Fruit fly (Drosophila melanogaster) whole organism, embryonic: ENCODE data around the gene CG12594.

Source experiments
- B-H2 ChIP-seq: fragments of 200-800 bp; sonication (Bioruptor generic); optimal IDR thresholded peaks from 2 replicates; lab custom pipeline; 2018; ENCODE audit warnings: missing biosample characterization, mild to moderate bottlenecking, missing genetic modification characterization
- BEAF-32 ChIP-seq: fragments of 200-800 bp; sonication (Bioruptor generic); optimal IDR thresholded peaks from 3 replicates; lab custom pipeline; 2017; ENCODE audit warnings: missing biosample characterization, missing genetic modification characterization, mild to moderate bottlenecking, moderate library complexity, missing genetic modification reagents
- Blimp-1 ChIP-seq: fragments of 200-800 bp; sonication (Bioruptor generic); optimal IDR thresholded peaks from 3 replicates; lab custom pipeline; 2018; ENCODE audit warnings: missing biosample characterization, missing genetic modification characterization, mild to moderate bottlenecking, moderate library complexity, missing genetic modification reagents
- C15 ChIP-seq: fragments of 200-800 bp; sonication (Bioruptor generic); IDR thresholded peaks from 3 replicates; pipeline ENCODE4 v1.3.6; 2022; ENCODE audit warnings: missing biosample characterization, missing genetic modification characterization
- CG10431 ChIP-seq: fragments of 200-800 bp; sonication (Bioruptor generic); optimal IDR thresholded peaks from 3 replicates; lab custom pipeline; 2018; ENCODE audit warnings: missing biosample characterization, mild to moderate bottlenecking, missing genetic modification characterization
- CG11456 ChIP-seq: fragments of 200-800 bp; sonication (Bioruptor generic); IDR thresholded peaks from 3 replicates; pipeline ENCODE4 v1.3.6; 2022; ENCODE audit warnings: missing biosample characterization, missing genetic modification characterization
- CG12104 ChIP-seq: fragments of 200-800 bp; sonication (Bioruptor generic); optimal IDR thresholded peaks from 3 replicates; lab custom pipeline; 2016; ENCODE audit warnings: missing biosample characterization, missing genetic modification characterization
- CG13123 ChIP-seq: fragments of 200-800 bp; sonication (Bioruptor generic); optimal IDR thresholded peaks from 2 replicates; lab custom pipeline; 2016; ENCODE audit warnings: missing biosample characterization, missing genetic modification characterization
- CG15601 ChIP-seq: fragments of 200-800 bp; sonication (Bioruptor generic); optimal IDR thresholded peaks from 3 replicates; lab custom pipeline; 2019; ENCODE audit warnings: missing biosample characterization, mild to moderate bottlenecking, missing genetic modification characterization, moderate library complexity
- CG3163 ChIP-seq: fragments of 200-800 bp; sonication (Bioruptor generic); optimal IDR thresholded peaks from 3 replicates; lab custom pipeline; 2016; ENCODE audit warnings: missing biosample characterization, missing genetic modification characterization
- CG4820 ChIP-seq: fragments of 200-800 bp; sonication (Bioruptor generic); optimal IDR thresholded peaks from 3 replicates; lab custom pipeline; 2016; ENCODE audit warnings: missing biosample characterization, missing genetic modification characterization
- CG6791 ChIP-seq: fragments of 200-800 bp; sonication (Bioruptor generic); IDR thresholded peaks from 3 replicates; pipeline ENCODE4 v1.3.6; 2022; ENCODE audit warnings: missing biosample characterization, missing genetic modification characterization; ENCODE audit not compliant: partially characterized antibody
- CG8290 ChIP-seq, 3 experiments: fragments of 200-800 bp; sonication (Bioruptor generic); optimal IDR thresholded peaks; 2 replicates each; lab custom pipeline; 2016 to 2019; ENCODE audit warnings: missing biosample characterization in 3 of 3, missing genetic modification characterization in 3 of 3, mild to moderate bottlenecking in 2 of 3, moderate library complexity in 1 of 3
- CG8359 ChIP-seq: fragments of 200-800 bp; sonication (Bioruptor generic); optimal IDR thresholded peaks from 2 replicates; lab custom pipeline; 2017; ENCODE audit warnings: missing biosample characterization, mild to moderate bottlenecking, missing genetic modification characterization, borderline replicate concordance
- Dp ChIP-seq: fragments of 200-800 bp; sonication (Bioruptor generic); optimal IDR thresholded peaks from 2 replicates; lab custom pipeline; 2018; ENCODE audit warnings: missing biosample characterization, mild to moderate bottlenecking, missing genetic modification characterization, moderate library complexity
- E2f2 ChIP-seq: fragments of 200-800 bp; sonication (Bioruptor generic); IDR thresholded peaks from 2 replicates; pipeline ENCODE4 v1.3.6; 2022; ENCODE audit warnings: missing biosample characterization, missing genetic modification characterization
- Elba2 ChIP-seq: fragments of 200-800 bp; sonication (Bioruptor generic); optimal IDR thresholded peaks from 3 replicates; lab custom pipeline; 2016; ENCODE audit warnings: missing biosample characterization, missing genetic modification characterization
- H2.0 ChIP-seq: fragments of 200-800 bp; sonication (Bioruptor generic); IDR thresholded peaks from 2 replicates; pipeline ENCODE4 v1.3.6; 2022; ENCODE audit warnings: missing biosample characterization, missing genetic modification characterization
- HLHmδ ChIP-seq: fragments of 200-800 bp; sonication (Bioruptor generic); optimal IDR thresholded peaks from 2 replicates; lab custom pipeline; 2018; ENCODE audit warnings: missing biosample characterization, mild to moderate bottlenecking, missing genetic modification characterization, moderate library complexity
- Hmx ChIP-seq: fragments of 200-800 bp; sonication (Bioruptor generic); optimal IDR thresholded peaks from 2 replicates; lab custom pipeline; 2016; ENCODE audit warnings: missing biosample characterization, missing genetic modification characterization
- Kr ChIP-seq: fragments of 200-800 bp; sonication (Bioruptor generic); optimal IDR thresholded peaks from 2 replicates; lab custom pipeline; 2017; ENCODE audit warnings: missing biosample characterization, mild to moderate bottlenecking, missing genetic modification characterization
- MTF-1 ChIP-seq: fragments of 200-800 bp; sonication (Bioruptor generic); optimal IDR thresholded peaks from 2 replicates; lab custom pipeline; 2018; ENCODE audit warnings: missing biosample characterization, mild to moderate bottlenecking, missing genetic modification characterization, borderline replicate concordance
- Med ChIP-seq: fragments of 200-800 bp; sonication (Bioruptor generic); peaks from one replicate; lab custom pipeline; 2016; ENCODE audit warnings: missing biosample characterization, missing genetic modification characterization, mild to moderate bottlenecking, inconsistent platforms, moderate library complexity
- NC2α ChIP-seq: fragments of 200-800 bp; sonication (Bioruptor generic); optimal IDR thresholded peaks from 2 replicates; lab custom pipeline; 2016; ENCODE audit warnings: missing biosample characterization, missing genetic modification characterization
- Oaz ChIP-seq: fragments of 200-800 bp; sonication (Bioruptor generic); IDR thresholded peaks from 2 replicates; pipeline ENCODE4 v1.3.6; 2022; ENCODE audit warnings: missing biosample characterization, missing genetic modification characterization
- Stat92E ChIP-seq, 3 experiments: fragments of >200 bp in 2 of 3; fragments of 200-800 bp in 1 of 3; sonication (Bioruptor generic) in 1 of 3; optimal IDR thresholded peaks; 2 replicates each; lab custom pipeline; 2017 to 2019; ENCODE audit warnings: missing biosample characterization in 3 of 3, missing genetic modification characterization in 3 of 3, mild to moderate bottlenecking in 1 of 3, moderate library complexity in 1 of 3
- Trl ChIP-seq, 3 experiments: fragments of >200 bp in 2 of 3; fragments of 200-800 bp in 1 of 3; sonication (Bioruptor generic) in 1 of 3; optimal IDR thresholded peaks; 2 replicates in 1 of 3; 3 replicates in 2 of 3; lab custom pipeline; 2016 to 2017; ENCODE audit warnings: missing biosample characterization in 1 of 3, missing genetic modification characterization in 1 of 3
- ab ChIP-seq: fragments of 200-800 bp; sonication (Bioruptor generic); optimal IDR thresholded peaks from 2 replicates; lab custom pipeline; 2016; ENCODE audit warnings: missing biosample characterization, missing genetic modification characterization
- abd-A ChIP-seq: fragments of 200-800 bp; sonication (Bioruptor generic); optimal IDR thresholded peaks from 3 replicates; lab custom pipeline; 2019; ENCODE audit warnings: missing biosample characterization, mild to moderate bottlenecking, missing genetic modification characterization, moderate library complexity
- chn ChIP-seq: fragments of 200-800 bp; sonication (Bioruptor generic); optimal IDR thresholded peaks from 2 replicates; lab custom pipeline; 2016; ENCODE audit warnings: missing biosample characterization, missing genetic modification characterization
- emc ChIP-seq: fragments of 200-800 bp; sonication (Bioruptor generic); optimal IDR thresholded peaks from 2 replicates; lab custom pipeline; 2016; ENCODE audit warnings: missing biosample characterization, missing genetic modification characterization
- fd64A ChIP-seq: fragments of 200-800 bp; sonication (Bioruptor generic); optimal IDR thresholded peaks from 3 replicates; lab custom pipeline; 2018; ENCODE audit warnings: missing biosample characterization, mild to moderate bottlenecking, missing genetic modification characterization
- ftz-f1 ChIP-seq: fragments of 200-800 bp; sonication (Bioruptor generic); optimal IDR thresholded peaks from 2 replicates; lab custom pipeline; 2016; ENCODE audit warnings: missing biosample characterization, missing genetic modification characterization
- gcm ChIP-seq: fragments of 200-800 bp; sonication (Bioruptor generic); optimal IDR thresholded peaks from 2 replicates; lab custom pipeline; 2019; ENCODE audit warnings: missing biosample characterization, mild to moderate bottlenecking, missing genetic modification characterization, moderate library complexity
- hbn ChIP-seq: fragments of 200-800 bp; sonication (Bioruptor generic); IDR thresholded peaks from 2 replicates; pipeline ENCODE4 v1.3.6; 2022; ENCODE audit warnings: missing biosample characterization, missing genetic modification characterization; ENCODE audit not compliant: partially characterized antibody
- kah ChIP-seq: fragments of 200-800 bp; sonication (Bioruptor generic); optimal IDR thresholded peaks from 2 replicates; lab custom pipeline; 2018; ENCODE audit warnings: missing biosample characterization, mild to moderate bottlenecking, missing genetic modification characterization
- mirr ChIP-seq: fragments of 200-800 bp; sonication (Bioruptor generic); optimal IDR thresholded peaks from 3 replicates; lab custom pipeline; 2018; ENCODE audit warnings: missing biosample characterization, mild to moderate bottlenecking, missing genetic modification characterization
- org-1 ChIP-seq: fragments of 200-800 bp; sonication (Bioruptor generic); optimal IDR thresholded peaks from 2 replicates; lab custom pipeline; 2017; ENCODE audit warnings: missing biosample characterization, missing genetic modification characterization
- ranshi ChIP-seq: fragments of 200-800 bp; sonication (Bioruptor generic); IDR thresholded peaks from 2 replicates; pipeline ENCODE4 v1.3.6; 2022; ENCODE audit warnings: missing biosample characterization, missing genetic modification characterization
- sens-2 ChIP-seq: fragments of 200-800 bp; sonication (Bioruptor generic); IDR thresholded peaks from 2 replicates; pipeline ENCODE4 v1.3.6; 2022; ENCODE audit warnings: missing biosample characterization, missing genetic modification characterization
- sna ChIP-seq: fragments of 200-800 bp; sonication (Bioruptor generic); IDR thresholded peaks from 2 replicates; pipeline ENCODE4 v1.3.6; 2022; ENCODE audit warnings: missing biosample characterization, missing genetic modification characterization; ENCODE audit not compliant: partially characterized antibody
- tap ChIP-seq: fragments of 200-800 bp; optimal IDR thresholded peaks from 3 replicates; lab custom pipeline; 2019; ENCODE audit warnings: missing biosample characterization, mild to moderate bottlenecking, missing genetic modification characterization, moderate library complexity
- tgo ChIP-seq: fragments of 200-800 bp; sonication (Bioruptor generic); IDR thresholded peaks from 3 replicates; pipeline ENCODE4 v1.3.6; 2022; ENCODE audit warnings: missing biosample characterization, missing genetic modification characterization
- twi ChIP-seq: fragments of 200-800 bp; optimal IDR thresholded peaks from 2 replicates; lab custom pipeline; 2019; ENCODE audit warnings: missing biosample characterization, mild to moderate bottlenecking, missing genetic modification characterization, moderate library complexity
- yki ChIP-seq: fragments of >200 bp; optimal IDR thresholded peaks from 3 replicates; lab custom pipeline; 2018
- zf30C ChIP-seq: fragments of 200-800 bp; sonication (Bioruptor generic); optimal IDR thresholded peaks from 3 replicates; lab custom pipeline; 2018; ENCODE audit warnings: missing biosample characterization, mild to moderate bottlenecking, missing genetic modification characterization

The CG12594 gene

dm6 chr3R:11759971-11760370 lies 38.4 kb downstream of the CG12594 start:
- TF ChIP-seq gcm (GFP tag; lab: Kevin White, UChicago) (no peak), mirr (GFP tag; lab: Kevin White, UChicago) (no peak), B-H2 (GFP tag; lab: Kevin White, UChicago) (peak; percentile 39), E2f2 (GFP tag; lab: Robert Waterston, UW) (no peak), CG10431 (GFP tag; lab: Kevin White, UChicago) (no peak), HLHmδ (GFP tag; lab: Kevin White, UChicago) (peak; percentile 14), CG15601 (no peak), BEAF-32 (GFP tag; lab: Kevin White, UChicago) (no peak), Kr (GFP tag; lab: Kevin White, UChicago) (no peak), CG4820 (GFP tag; lab: Kevin White, UChicago) (no peak), CG12104 (no peak), CG6791 (GFP tag; lab: Robert Waterston, UW) (no peak), fd64A (GFP tag; lab: Kevin White, UChicago) (no peak), Oaz (GFP tag; lab: Robert Waterston, UW) (no peak), kah (GFP tag; lab: Kevin White, UChicago) (no peak), Elba2 (GFP tag; lab: Kevin White, UChicago) (peak; percentile 47), tgo (no peak), MTF-1 (GFP tag; lab: Kevin White, UChicago) (no peak), CG3163 (GFP tag; lab: Kevin White, UChicago) (peak; percentile 90), Dp (peak; percentile 32), Trl (optimal IDR thresholded peaks at IDR 0.05; lab: Kevin White, UChicago) (peak; percentile 92 to 95), Trl (GFP tag; optimal IDR thresholded peaks at IDR 0.05; lab: Kevin White, UChicago) (no peak), org-1 (no peak), Med (GFP tag; lab: Kevin White, UChicago) (peak; percentile 41), Hmx (GFP tag; lab: Kevin White, UChicago) (no peak), CG8359 (GFP tag; lab: Kevin White, UChicago) (no peak), ranshi (GFP tag; lab: Robert Waterston, UW) (no peak), CG13123 (GFP tag; lab: Kevin White, UChicago) (no peak), yki (lab: Kevin White, UChicago) (peak; percentile 82), abd-A (no peak), ab (GFP tag; lab: Kevin White, UChicago) (no peak), sna (GFP tag; lab: Robert Waterston, UW) (no peak), emc (GFP tag; lab: Kevin White, UChicago) (no peak), CG11456 (GFP tag; lab: Robert Waterston, UW) (no peak), Blimp-1 (GFP tag; lab: Kevin White, UChicago) (peak; percentile 44), chn (no peak), ftz-f1 (no peak), tap (no peak), hbn (GFP tag; lab: Robert Waterston, UW) (no peak), H2.0 (GFP tag; lab: Robert Waterston, UW) (no peak), twi (no peak), zf30C (GFP tag; lab: Kevin White, UChicago) (peak; percentile 15), CG8290 (GFP tag; optimal IDR thresholded peaks at IDR 0.05; lab: Kevin White, UChicago) (no peak), CG8290 (tag; optimal IDR thresholded peaks at IDR 0.05; lab: Kevin White, UChicago) (peak in 1 of 2 experiments; percentile 25), Stat92E (GFP tag; optimal IDR thresholded peaks at IDR 0.05; lab: Kevin White, UChicago) (no peak), C15 (no peak), NC2α (GFP tag; lab: Kevin White, UChicago) (no peak), sens-2 (GFP tag; lab: Robert Waterston, UW) (no peak)
